Fruit fly (Drosophila melanogaster): ENCODE results near the gene Ir7d.

The Ir7d gene

dm6 chrX:7891596-7892538 lies 13.2 kb upstream of the Ir7d start, which contains the start of gene Nek2 (continued):
- TF ChIP-seq CG6854 (GFP tag; optimal IDR thresholded peaks at IDR 0.05) = no peak
- peak; percentile 15 for TF ChIP-seq vri (GFP tag; optimal IDR thresholded peaks at IDR 0.05)
- peak; percentile 42 to 52 for TF ChIP-seq ss (GFP tag; optimal IDR thresholded peaks at IDR 0.05)
- TF ChIP-seq lz (GFP tag; optimal IDR thresholded peaks at IDR 0.05) = peak; percentile 9
- TF ChIP-seq CG6163 (GFP tag; IDR thresholded peaks at IDR 0.05) = no peak
- TF ChIP-seq Met (GFP tag; optimal IDR thresholded peaks at IDR 0.05) = no peak
- TF ChIP-seq Smox (GFP tag; optimal IDR thresholded peaks at IDR 0.05) = peak; percentile 16
- TF ChIP-seq fkh (GFP tag; optimal IDR thresholded peaks at IDR 0.05) = no peak
- TF ChIP-seq topi (GFP tag; optimal IDR thresholded peaks at IDR 0.05) = no peak
- TF ChIP-seq CG31627 (GFP tag; optimal IDR thresholded peaks at IDR 0.05) = no peak
- no peak for TF ChIP-seq eg (GFP tag; IDR thresholded peaks at IDR 0.05)
- TF ChIP-seq salr (GFP tag; optimal IDR thresholded peaks at IDR 0.05) = no peak
- no peak for TF ChIP-seq pdm3 (GFP tag; optimal IDR thresholded peaks at IDR 0.05)
- no peak for TF ChIP-seq CG11294 (GFP tag; IDR thresholded peaks at IDR 0.05)
- TF ChIP-seq Lpt (GFP tag; optimal IDR thresholded peaks at IDR 0.05) = no peak
- no peak for TF ChIP-seq CG11762 (GFP tag; optimal IDR thresholded peaks at IDR 0.05; ENCODE audit: insufficient read depth)
- TF ChIP-seq CG11902 (GFP tag; optimal IDR thresholded peaks at IDR 0.05) = no peak
- TF ChIP-seq svp (GFP tag) = peak; percentile 37
- TF ChIP-seq OdsH (GFP tag; optimal IDR thresholded peaks at IDR 0.05) = no peak
- TF ChIP-seq Eip78C (GFP tag) = peak; percentile 79
- TF ChIP-seq CG6808 (GFP tag; optimal IDR thresholded peaks at IDR 0.05) = peak; percentile 50
- TF ChIP-seq CG8632 (GFP tag; optimal IDR thresholded peaks at IDR 0.05) = no peak
- TF ChIP-seq CG3919 (GFP tag; optimal IDR thresholded peaks at IDR 0.05) = peak; percentile 33
- TF ChIP-seq CG8119 (GFP tag; IDR thresholded peaks at IDR 0.05) = no peak
- no peak for TF ChIP-seq CG4318 (GFP tag; optimal IDR thresholded peaks at IDR 0.05)
- TF ChIP-seq Gug (GFP tag; IDR thresholded peaks at IDR 0.05) = no peak

- TF ChIP-seq fd85E (GFP tag; optimal IDR thresholded peaks at IDR 0.05) (peak; percentile 38), Smox (GFP tag; optimal IDR thresholded peaks at IDR 0.05) (peak; percentile 78), Lpt (GFP tag; optimal IDR thresholded peaks at IDR 0.05) (peak; percentile 41), CG8119 (GFP tag; IDR thresholded peaks at IDR 0.05) (peak; percentile 39; the same call in 2 of the 3 replicates), fkh (GFP tag; optimal IDR thresholded peaks at IDR 0.05) (no peak), acj6 (GFP tag; optimal IDR thresholded peaks at IDR 0.05) (peak; percentile 77), CG3919 (GFP tag; optimal IDR thresholded peaks at IDR 0.05) (peak; percentile 83), CG6276 (GFP tag; optimal IDR thresholded peaks at IDR 0.05) (peak; percentile 1), Eip78C (GFP tag) (peak; percentile 94), Gug (GFP tag; IDR thresholded peaks at IDR 0.05) (peak; percentile 36), CG11902 (GFP tag; optimal IDR thresholded peaks at IDR 0.05) (peak; percentile 40), spab (GFP tag; optimal IDR thresholded peaks at IDR 0.05) (no peak), Blimp-1 (GFP tag; optimal IDR thresholded peaks at IDR 0.05) (no peak), CG8632 (GFP tag; optimal IDR thresholded peaks at IDR 0.05) (peak; percentile 65), fd59A (GFP tag; optimal IDR thresholded peaks at IDR 0.05) (no peak), OdsH (GFP tag; optimal IDR thresholded peaks at IDR 0.05) (peak; percentile 79), Eip93F (GFP tag; optimal IDR thresholded peaks at IDR 0.05) (peak; percentile 22), CG3032 (tag; optimal IDR thresholded peaks at IDR 0.05) (no peak), topi (GFP tag; optimal IDR thresholded peaks at IDR 0.05) (peak; percentile 84), eg (GFP tag; IDR thresholded peaks at IDR 0.05) (peak; percentile 81), CG32006 (GFP tag; optimal IDR thresholded peaks at IDR 0.05) (peak; percentile 58), CG11762 (GFP tag; optimal IDR thresholded peaks at IDR 0.05; ENCODE audit: insufficient read depth) (peak; percentile 59), Eip75B (GFP tag; optimal IDR thresholded peaks at IDR 0.05) (peak; percentile 84), Ets96B (tag; optimal IDR thresholded peaks at IDR 0.05) (peak; percentile 60), CG11294 (GFP tag; IDR thresholded peaks at IDR 0.05) (no peak), CG6163 (GFP tag; IDR thresholded peaks at IDR 0.05) (peak; percentile 82), pdm3 (GFP tag; optimal IDR thresholded peaks at IDR 0.05) (peak; percentile 86), CG6854 (GFP tag; optimal IDR thresholded peaks at IDR 0.05) (no peak), esn (GFP tag; optimal IDR thresholded peaks at IDR 0.05) (peak; percentile 86), CG16779 (tag; optimal IDR thresholded peaks at IDR 0.05) (no peak), dsx (GFP tag; optimal IDR thresholded peaks at IDR 0.05; ENCODE audit: poor library complexity, severe bottlenecking) (no peak), CG8319 (GFP tag; optimal IDR thresholded peaks at IDR 0.05) (peak; percentile 74), dac (GFP tag; optimal IDR thresholded peaks at IDR 0.05) (peak; percentile 25), CG31627 (GFP tag; optimal IDR thresholded peaks at IDR 0.05) (peak; percentile 75), Sox14 (GFP tag; optimal IDR thresholded peaks at IDR 0.05) (peak; percentile 79), vri (GFP tag; optimal IDR thresholded peaks at IDR 0.05) (peak; percentile 94)
Measured at dm6 chrX:7888386-7889024, 9.9 kb upstream of the Ir7d start, which contains the start of gene Acat1. Acat1 (minus strand) TSS chrX:7888785.
